Worm (Caenorhabditis elegans): Measurements from ENCODE around the gene B0361.4.

B0361.4 gene

ce11 chrIII:7272828-7273227 is 14.0 kb downstream of the B0361.4 start (continued):
- no peak for TF ChIP-seq madf-3 (GFP tag; IDR thresholded peaks at IDR 0.05)
- TF ChIP-seq F33H1.4 (GFP tag; IDR thresholded peaks at IDR 0.05), result no peak
- 0 out of 2 replicates have a peak, but pooled peaks have one; percentile 19 for TF ChIP-seq mcd-1 (GFP tag; IDR thresholded peaks at IDR 0.05)
- no peak for TF ChIP-seq cebp-2 (GFP tag; IDR thresholded peaks at IDR 0.05)
- TF ChIP-seq bed-2 (GFP tag; IDR thresholded peaks at IDR 0.05), result no peak
- no peak for TF ChIP-seq ceh-27 (GFP tag; optimal IDR thresholded peaks at IDR 0.05)
- no peak for TF ChIP-seq snpc-3.4 (tag; optimal IDR thresholded peaks at IDR 0.05)
- no peak for TF ChIP-seq ceh-79 (tag; optimal IDR thresholded peaks at IDR 0.05)

DNA sequence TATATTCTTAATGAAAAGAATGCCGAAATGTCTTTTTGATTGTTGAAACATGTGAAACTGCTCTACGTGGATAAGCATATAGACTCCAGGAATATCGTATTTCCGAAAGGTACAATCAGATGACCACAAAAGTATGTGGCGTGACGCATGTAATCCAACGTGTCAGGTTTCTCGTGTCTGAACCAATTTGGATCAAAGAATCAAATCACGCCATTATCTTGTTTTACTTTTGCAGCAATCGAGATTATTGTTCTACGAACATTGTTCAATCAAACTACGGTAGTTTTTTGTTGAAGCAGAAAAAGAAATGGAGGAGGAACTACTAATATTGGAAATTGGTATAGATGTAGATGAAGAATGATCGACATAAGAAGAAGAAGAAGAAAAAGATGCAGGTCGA is 14.9 kb downstream of the B0361.4 start:
- TF ChIP-seq ets-4 (GFP tag; optimal IDR thresholded peaks at IDR 0.05) (no peak), attf-6 (GFP tag; IDR thresholded peaks at IDR 0.05) (no peak), Y95B8A.8 (GFP tag; IDR thresholded peaks at IDR 0.05) (no peak), lin-54 (GFP tag; optimal IDR thresholded peaks at IDR 0.05) (no peak), Y53G8AR.9 (GFP tag; conservative IDR thresholded peaks at IDR 0.05) (no peak), efl-1 (GFP tag; optimal IDR thresholded peaks at IDR 0.05) (no peak), lsl-1 (GFP tag; optimal IDR thresholded peaks at IDR 0.05) (no peak)

DNA sequence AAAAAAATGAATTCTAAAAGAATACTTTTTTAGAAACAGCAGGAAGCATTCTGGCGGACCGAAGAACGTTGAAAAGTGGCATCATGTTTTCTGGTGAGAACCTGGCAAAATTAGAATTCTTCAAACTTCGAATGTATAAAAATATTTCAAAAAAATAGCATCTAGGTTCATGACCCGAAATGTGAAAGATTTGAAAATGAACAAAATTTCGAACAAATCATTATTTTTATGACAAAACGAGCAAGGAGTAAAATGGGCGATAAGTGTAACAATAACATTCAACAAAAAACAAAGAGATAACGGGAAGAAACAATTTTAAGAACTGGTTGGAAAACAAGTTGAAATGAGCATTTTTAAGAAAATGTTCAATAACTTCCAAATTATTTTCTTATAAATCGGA is 16.5 kb downstream of the B0361.4 start, which contains the start of gene psd-1:
psd-1 (minus strand) TSS at position 101 of the 400 bp plus-strand sequence.
- TF ChIP-seq hmg-20 (GFP tag; IDR thresholded peaks at IDR 0.05), result no peak
- TF ChIP-seq F52B5.7 (tag; optimal IDR thresholded peaks at IDR 0.05), result no peak
- TF ChIP-seq attf-6 (GFP tag; IDR thresholded peaks at IDR 0.05), result no peak
- no peak for TF ChIP-seq let-526 (GFP tag; IDR thresholded peaks at IDR 0.05)
- TF ChIP-seq ceh-100 (GFP tag; IDR thresholded peaks at IDR 0.05), result no peak
- TF ChIP-seq die-1 (tag; optimal IDR thresholded peaks at IDR 0.05), result no peak
- TF ChIP-seq snpc-4 (GFP tag; optimal IDR thresholded peaks at IDR 0.05), result no peak
- TF ChIP-seq snpc-4 (tag; optimal IDR thresholded peaks at IDR 0.05), result no peak
- TF ChIP-seq Y56A3A.18 (GFP tag; IDR thresholded peaks at IDR 0.05), result no peak
- TF ChIP-seq sptf-2 (GFP tag; optimal IDR thresholded peaks at IDR 0.05), result no peak
- no peak for TF ChIP-seq B0035.1 (tag; optimal IDR thresholded peaks at IDR 0.05)
- TF ChIP-seq nfyb-1 (GFP tag; IDR thresholded peaks at IDR 0.05), result no peak
- TF ChIP-seq Y95B8A.8 (GFP tag; IDR thresholded peaks at IDR 0.05), result no peak
- no peak for TF ChIP-seq aptf-3 (GFP tag; IDR thresholded peaks at IDR 0.05)
- no peak for TF ChIP-seq F33H1.4 (GFP tag; IDR thresholded peaks at IDR 0.05)
- no peak for TF ChIP-seq pbrm-1 (GFP tag; IDR thresholded peaks at IDR 0.05)
- TF ChIP-seq ztf-26 (tag; optimal IDR thresholded peaks at IDR 0.05), result no peak
- no peak for TF ChIP-seq lsl-1 (GFP tag; optimal IDR thresholded peaks at IDR 0.05)
- no peak for TF ChIP-seq ceh-27 (GFP tag; optimal IDR thresholded peaks at IDR 0.05)

DNA sequence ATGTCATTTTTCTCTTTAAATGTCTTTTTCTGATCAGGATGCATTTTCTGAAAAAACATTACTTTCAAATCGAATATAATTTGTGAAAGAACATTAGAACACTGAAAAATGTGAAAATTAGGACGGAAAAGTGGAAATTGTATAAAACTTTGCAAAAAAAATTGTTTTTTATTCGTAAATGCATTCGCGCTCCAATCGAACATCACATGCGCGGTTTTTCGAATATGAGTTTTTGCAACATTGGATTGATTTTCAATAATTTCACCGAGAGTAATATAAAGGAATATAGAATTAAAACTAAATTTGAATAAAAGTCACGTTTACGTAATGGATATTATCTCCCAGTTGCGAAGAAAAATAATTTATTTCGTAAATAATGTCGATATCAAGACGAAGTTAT is 18.4 kb downstream of the B0361.4 start, which contains the start of the genes spot-1 and B0361.11:
spot-1 (minus strand) TSS at position 47 of the 400 bp plus-strand sequence.
B0361.11 (plus strand) TSS at position 372 of the 400 bp plus-strand sequence.
- TF ChIP-seq nfya-2 (GFP tag; IDR thresholded peaks at IDR 0.05), result no peak
- TF ChIP-seq lin-54 (GFP tag; optimal IDR thresholded peaks at IDR 0.05), result peak; percentile 87
- no peak for TF ChIP-seq nhr-120 (GFP tag; IDR thresholded peaks at IDR 0.05)
- TF ChIP-seq ceh-58 (GFP tag; IDR thresholded peaks at IDR 0.05), result no peak
- TF ChIP-seq pha-4 (tag; optimal IDR thresholded peaks at IDR 0.05), result no peak
- no peak for TF ChIP-seq ztf-6 (GFP tag; IDR thresholded peaks at IDR 0.05)
- TF ChIP-seq F57A8.1 (GFP tag; optimal IDR thresholded peaks at IDR 0.05), result no peak
- peak; percentile 75 for TF ChIP-seq efl-1 (GFP tag; optimal IDR thresholded peaks at IDR 0.05)
- TF ChIP-seq dpl-1 (GFP tag; optimal IDR thresholded peaks at IDR 0.05), result peak; percentile 42
- TF ChIP-seq aptf-2 (GFP tag; conservative IDR thresholded peaks at IDR 0.05), result no peak
- TF ChIP-seq lin-35 (GFP tag; optimal IDR thresholded peaks at IDR 0.05), result peak; percentile 1 to 77 (median 27)
- TF ChIP-seq snpc-4 (GFP tag; optimal IDR thresholded peaks at IDR 0.05), result no peak
- TF ChIP-seq snpc-4 (tag; optimal IDR thresholded peaks at IDR 0.05), result peak in 2 of 4 experiments; percentile 12 to 48
- no peak for TF ChIP-seq dox-1 (GFP tag; IDR thresholded peaks at IDR 0.05)
- TF ChIP-seq egrh-3 (GFP tag; IDR thresholded peaks at IDR 0.05), result no peak
- peak; percentile 88 for TF ChIP-seq mcd-1 (GFP tag; IDR thresholded peaks at IDR 0.05)
- no peak for TF ChIP-seq B0035.1 (tag; optimal IDR thresholded peaks at IDR 0.05)

Measured in whole organism, young adult.